Worm (Caenorhabditis elegans): ENCODE results near the gene C01B10.3.

The C01B10.3 gene

ce11 chrIV:6585397-6585921 is 35.7 kb downstream of the C01B10.3 start, which contains the start of the genes F38A5.2 and dnj-11 (continued):
- TF ChIP-seq let-607 (tag; optimal IDR thresholded peaks at IDR 0.05) (no peak), K11D2.4 (GFP tag; IDR thresholded peaks at IDR 0.05) (no peak), F23B12.7 (tag; optimal IDR thresholded peaks at IDR 0.05; ENCODE audit: insufficient read depth) (peak; percentile 90), tbx-9 (tag; optimal IDR thresholded peaks at IDR 0.05; ENCODE audit: borderline replicate concordance) (no peak), dox-1 (GFP tag; IDR thresholded peaks at IDR 0.05) (peak; percentile 76; the same call in 1 of the 2 replicates), hrde-1 (tag; optimal IDR thresholded peaks at IDR 0.05; ENCODE audit: borderline replicate concordance) (no peak), mcd-1 (GFP tag; IDR thresholded peaks at IDR 0.05) (peak; percentile 96), mxl-1 (tag; optimal IDR thresholded peaks at IDR 0.05) (no peak), hsf-1 (GFP tag; IDR thresholded peaks at IDR 0.05) (no peak), lin-26 (GFP tag; IDR thresholded peaks at IDR 0.05) (no peak), tbp1 (GFP tag; optimal IDR thresholded peaks at IDR 0.05) (peak; percentile 49), atf-7 (tag; optimal IDR thresholded peaks at IDR 0.05) (no peak), aptf-3 (GFP tag; IDR thresholded peaks at IDR 0.05) (no peak), ccch-3 (GFP tag; optimal IDR thresholded peaks at IDR 0.05) (no peak), F22D6.2 (tag; optimal IDR thresholded peaks at IDR 0.05) (no peak), tlf-1 (GFP tag; optimal IDR thresholded peaks at IDR 0.05) (peak; percentile 14), nhr-179 (tag; optimal IDR thresholded peaks at IDR 0.05) (no peak), B0035.1 (tag; optimal IDR thresholded peaks at IDR 0.05) (no peak), dpl-1 (GFP tag; optimal IDR thresholded peaks at IDR 0.05) (peak; percentile 25), ztf-18 (tag; optimal IDR thresholded peaks at IDR 0.05) (no peak), Y79H2A.3 (GFP tag; conservative IDR thresholded peaks at IDR 0.05) (no peak), rec-8 (tag; optimal IDR thresholded peaks at IDR 0.05) (no peak), chd-7 (tag; optimal IDR thresholded peaks at IDR 0.05) (no peak), pha-4 (tag; optimal IDR thresholded peaks at IDR 0.05) (peak; percentile 66), ztf-28 (GFP tag; IDR thresholded peaks at IDR 0.05) (no peak), madf-3 (GFP tag; IDR thresholded peaks at IDR 0.05) (no peak), efl-1 (GFP tag; optimal IDR thresholded peaks at IDR 0.05) (peak; percentile 61), zfh-2 (GFP tag; conservative IDR thresholded peaks at IDR 0.05) (no peak), sptf-2 (GFP tag; optimal IDR thresholded peaks at IDR 0.05) (no peak), C17E4.6 (GFP tag; IDR thresholded peaks at IDR 0.05) (no peak), D2030.7 (GFP tag; IDR thresholded peaks at IDR 0.05) (peak; percentile 69), gei-17 (GFP tag; optimal IDR thresholded peaks at IDR 0.05) (no peak), K12H6.12 (tag; optimal IDR thresholded peaks at IDR 0.05) (peak; percentile 48), madf-6 (GFP tag; IDR thresholded peaks at IDR 0.05) (0 out of 2 replicates have a peak, but pooled peaks have one; percentile 30), ZK185.1 (tag; optimal IDR thresholded peaks at IDR 0.05; ENCODE audit: poor library complexity, severe bottlenecking) (peak; percentile 2), F57C9.4 (tag; optimal IDR thresholded peaks at IDR 0.05) (no peak), ets-4 (GFP tag; optimal IDR thresholded peaks at IDR 0.05) (no peak), lin-54 (GFP tag; optimal IDR thresholded peaks at IDR 0.05) (peak; percentile 47), bed-2 (GFP tag; IDR thresholded peaks at IDR 0.05) (no peak), unc-130 (GFP tag; optimal IDR thresholded peaks at IDR 0.05) (no peak), ztf-6 (GFP tag; IDR thresholded peaks at IDR 0.05) (no peak), lin-35 (GFP tag; optimal IDR thresholded peaks at IDR 0.05) (peak in 1 of 3 experiments; percentile 43), snpc-3.4 (tag; optimal IDR thresholded peaks at IDR 0.05) (no peak), lin-40 (tag; optimal IDR thresholded peaks at IDR 0.05) (peak; percentile 59), ztf-3 (GFP tag; optimal IDR thresholded peaks at IDR 0.05) (no peak), snpc-1.3 (tag; optimal IDR thresholded peaks at IDR 0.05; ENCODE audit: insufficient read depth) (peak; percentile 42), rcor-1 (GFP tag; IDR thresholded peaks at IDR 0.05) (peak; percentile 38; the same call in 1 of the 2 replicates)

All from whole organism, young adult.